Worm (Caenorhabditis elegans) whole organism, late embryonic: ENCODE data around the gene grl-22.
A peak's percentile ranks its signal among the peaks of the same experiment; 100 is the strongest.

Experiments
- ama-1 ChIP-seq: fragments of 150-350 bp; optimal IDR thresholded peaks from 2 replicates; lab custom pipeline; 2014
- ceh-34 ChIP-seq: sonication (generic microtip); optimal IDR thresholded peaks from 2 replicates; lab custom pipeline; 2016; ENCODE audit warnings: mild to moderate bottlenecking, missing genetic modification characterization, missing compliant biosample characterization
- dmd-4 ChIP-seq: sonication (generic microtip); optimal IDR thresholded peaks from 2 replicates; lab custom pipeline; 2016; ENCODE audit warnings: borderline replicate concordance, missing genetic modification characterization, missing compliant biosample characterization
- eyg-1 ChIP-seq: sonication (generic microtip); optimal IDR thresholded peaks from 2 replicates; lab custom pipeline; 2016; ENCODE audit warnings: missing genotype, missing genetic modification characterization, missing compliant biosample characterization
- fkh-10 ChIP-seq: fragments of 150-350 bp; optimal IDR thresholded peaks from 2 replicates; lab custom pipeline; 2014; ENCODE audit warnings: missing biosample characterization, missing genetic modification reagents, missing genetic modification characterization
- hlh-6 ChIP-seq: sonication (generic microtip); optimal IDR thresholded peaks from 2 replicates; lab custom pipeline; 2016; ENCODE audit warnings: missing genotype, missing genetic modification characterization, missing compliant biosample characterization
- nhr-11 ChIP-seq: fragments of 150-350 bp; optimal IDR thresholded peaks from 2 replicates; lab custom pipeline; 2014; ENCODE audit warnings: missing biosample characterization, missing genetic modification characterization
- odd-2 ChIP-seq: sonication (generic microtip); optimal IDR thresholded peaks from 2 replicates; lab custom pipeline; 2017; ENCODE audit warnings: antibody characterized with exemption, mild to moderate bottlenecking, missing genetic modification characterization, missing compliant biosample characterization
- pat-9 ChIP-seq: fragments of 200-800 bp; sonication (Bioruptor generic); optimal IDR thresholded peaks from 2 replicates; lab custom pipeline; 2018; ENCODE audit warnings: mild to moderate bottlenecking, missing genetic modification characterization, moderate library complexity, missing compliant biosample characterization
- pha-2 ChIP-seq: sonication (generic microtip); optimal IDR thresholded peaks from 2 replicates; lab custom pipeline; 2017; ENCODE audit warnings: mild to moderate bottlenecking, missing genetic modification characterization, missing compliant biosample characterization
- pqm-1 ChIP-seq: sonication (generic microtip); optimal IDR thresholded peaks from 2 replicates; lab custom pipeline; 2016; ENCODE audit warnings: missing genetic modification characterization, missing compliant biosample characterization
- rnt-1 ChIP-seq: sonication (generic microtip); optimal IDR thresholded peaks from 2 replicates; lab custom pipeline; 2016; ENCODE audit warnings: missing genetic modification characterization, missing compliant biosample characterization
- unc-86 ChIP-seq: sonication (generic microtip); optimal IDR thresholded peaks from 2 replicates; lab custom pipeline; 2016; ENCODE audit warnings: missing genetic modification characterization, missing compliant biosample characterization

- TF ChIP-seq pha-2 (tag; lab: Kevin White, UChicago) (no peak), ama-1 (no peak), hlh-6 (tag; lab: Kevin White, UChicago) (no peak), odd-2 (tag; lab: Kevin White, UChicago) (no peak), nhr-11 (no peak), rnt-1 (tag; lab: Kevin White, UChicago) (no peak), ceh-34 (tag; lab: Kevin White, UChicago) (peak; percentile 51), eyg-1 (tag; lab: Kevin White, UChicago) (no peak), pat-9 (no peak), fkh-10 (GFP tag; lab: Kevin White, UChicago) (no peak), dmd-4 (tag; lab: Kevin White, UChicago) (no peak), unc-86 (tag; lab: Kevin White, UChicago) (no peak), pqm-1 (tag; lab: Kevin White, UChicago) (no peak)
Measured at ce11 chrIII:5438064-5438463, 24.3 kb upstream of the grl-22 start.
